Fruit fly (Drosophila melanogaster) S2 (cell line): ENCODE measurements around the gene Hpf1.

Source experiments
- CG8478 ChIP-seq: fragments of >200 bp; optimal IDR thresholded peaks from 2 replicates; lab custom pipeline; 2018
- CTCF ChIP-seq, 2 experiments: fragments of >200 bp; optimal IDR thresholded peaks; 2 replicates each; lab custom pipeline; 2018

The Hpf1 gene

dm6 chr3R:5840870-5841269, 49.2 kb downstream of the Hpf1 start, which contains the start of gene CG1213:
Gene CG1213 (plus strand): TSS chr3R:5841170.
- TF ChIP-seq CG8478 (lab: Kevin White, UChicago) (no peak), CTCF (optimal IDR thresholded peaks at IDR 0.05; lab: Kevin White, UChicago) (no peak)

dm6 chr3R:5841290-5841689, 49.6 kb downstream of the Hpf1 start:
- TF ChIP-seq CTCF (optimal IDR thresholded peaks at IDR 0.05; lab: Kevin White, UChicago) = no peak
- TF ChIP-seq CG8478 (lab: Kevin White, UChicago) = no peak
